Worm (Caenorhabditis elegans): Measurements from ENCODE around the gene ptp-2.

ce11 chrII:5950657-5951056 is 32.2 kb downstream of the ptp-2 start:
- TF ChIP-seq lin-11 (tag; optimal IDR thresholded peaks at IDR 0.05) (no peak), pat-9 (tag; optimal IDR thresholded peaks at IDR 0.05) (no peak), fkh-6 (tag; optimal IDR thresholded peaks at IDR 0.05) (no peak), tbx-2 (tag; optimal IDR thresholded peaks at IDR 0.05) (no peak), K09A11.1 (tag; optimal IDR thresholded peaks at IDR 0.05; ENCODE audit: insufficient read depth) (no peak), odd-2 (tag; optimal IDR thresholded peaks at IDR 0.05) (no peak), sox-2 (GFP tag; IDR thresholded peaks at IDR 0.05) (no peak), eyg-1 (tag; optimal IDR thresholded peaks at IDR 0.05) (no peak), ets-4 (tag; optimal IDR thresholded peaks at IDR 0.05) (no peak), fax-1 (tag; optimal IDR thresholded peaks at IDR 0.05) (no peak), ceh-9 (tag; optimal IDR thresholded peaks at IDR 0.05) (no peak), Y22D7AL.16 (tag; optimal IDR thresholded peaks at IDR 0.05) (no peak), nhr-11 (tag; optimal IDR thresholded peaks at IDR 0.05) (no peak)

All from whole organism, late embryonic.